Worm (Caenorhabditis elegans): ENCODE data around the gene C13A2.7.

Gene C13A2.7

ce11 chrV:7223941-7224340 lies 42.2 kb upstream of the C13A2.7 start, which contains the start of gene C13F10.1:
Gene C13F10.1 (plus strand): TSS chrV:7224078.
- TF ChIP-seq lin-26 (GFP tag; IDR thresholded peaks at IDR 0.05) (no peak), attf-5 (GFP tag; optimal IDR thresholded peaks at IDR 0.05) (no peak), C17E4.6 (GFP tag; IDR thresholded peaks at IDR 0.05) (no peak), B0261.1 (tag; optimal IDR thresholded peaks at IDR 0.05) (no peak), unc-130 (GFP tag; optimal IDR thresholded peaks at IDR 0.05) (no peak), C06A6.2 (GFP tag; conservative IDR thresholded peaks at IDR 0.05) (no peak), tlf-1 (GFP tag; optimal IDR thresholded peaks at IDR 0.05) (no peak), ztf-18 (tag; optimal IDR thresholded peaks at IDR 0.05) (no peak), ztf-26 (tag; optimal IDR thresholded peaks at IDR 0.05) (no peak), dox-1 (GFP tag; IDR thresholded peaks at IDR 0.05) (no peak), T26A5.8 (tag; optimal IDR thresholded peaks at IDR 0.05) (no peak), sea-2 (GFP tag; IDR thresholded peaks at IDR 0.05) (no peak), B0019.2 (GFP tag; conservative IDR thresholded peaks at IDR 0.05) (no peak), zfh-2 (GFP tag; conservative IDR thresholded peaks at IDR 0.05) (0 out of 2 replicates have a peak, but pooled peaks have one; percentile 15), Y95B8A.8 (GFP tag; IDR thresholded peaks at IDR 0.05) (no peak), cebp-1 (GFP tag; IDR thresholded peaks at IDR 0.05) (no peak), cebp-1 (tag; optimal IDR thresholded peaks at IDR 0.05) (peak; percentile 39), nhr-120 (GFP tag; IDR thresholded peaks at IDR 0.05) (no peak), rcor-1 (GFP tag; IDR thresholded peaks at IDR 0.05) (0 out of 2 replicates have a peak, but pooled peaks have one; percentile 17)

- no peak for TF ChIP-seq hmg-20 (GFP tag; IDR thresholded peaks at IDR 0.05)
- TF ChIP-seq lin-26 (GFP tag; IDR thresholded peaks at IDR 0.05): no peak
- TF ChIP-seq madf-8 (GFP tag; conservative IDR thresholded peaks at IDR 0.05): no peak
- TF ChIP-seq madf-6 (GFP tag; IDR thresholded peaks at IDR 0.05): no peak
- no peak for TF ChIP-seq Y67H2A.10 (GFP tag; conservative IDR thresholded peaks at IDR 0.05)
Measured at ce11 chrV:7224353-7224752, 41.8 kb upstream of the C13A2.7 start.

ce11 chrV:7224947-7225346 lies 41.2 kb upstream of the C13A2.7 start, which contains the start of gene fkb-3:
Gene fkb-3 (plus strand): TSS chrV:7225223.
- no peak for TF ChIP-seq snpc-1.3 (tag; optimal IDR thresholded peaks at IDR 0.05; ENCODE audit: insufficient read depth)
- no peak for TF ChIP-seq atf-7 (tag; optimal IDR thresholded peaks at IDR 0.05)
- no peak for TF ChIP-seq repo-1 (tag; optimal IDR thresholded peaks at IDR 0.05)
- TF ChIP-seq dpl-1 (GFP tag; optimal IDR thresholded peaks at IDR 0.05): no peak
- no peak for TF ChIP-seq dpff-1 (tag; optimal IDR thresholded peaks at IDR 0.05)

ce11 chrV:7225894-7226293 lies 40.2 kb upstream of the C13A2.7 start:
- TF ChIP-seq tbx-9 (tag; optimal IDR thresholded peaks at IDR 0.05; ENCODE audit: borderline replicate concordance) (no peak), Y56A3A.18 (GFP tag; IDR thresholded peaks at IDR 0.05) (0 out of 2 replicates have a peak, but pooled peaks have one; percentile 41), attf-6 (GFP tag; IDR thresholded peaks at IDR 0.05) (0 out of 2 replicates have a peak, but pooled peaks have one; percentile 23), ZK185.1 (tag; optimal IDR thresholded peaks at IDR 0.05; ENCODE audit: poor library complexity, severe bottlenecking) (peak; percentile 18)

ce11 chrV:7230847-7231246 lies 35.3 kb upstream of the C13A2.7 start, which contains the start of the genes gei-6 and krr-1:
Gene gei-6 (minus strand): TSS chrV:7230848.
Gene krr-1 (plus strand): TSS chrV:7231190.
- TF ChIP-seq attf-3 (GFP tag; conservative IDR thresholded peaks at IDR 0.05) (0 out of 2 replicates have a peak, but pooled peaks have one; percentile 37), F33H1.4 (GFP tag; IDR thresholded peaks at IDR 0.05) (no peak), lin-54 (GFP tag; optimal IDR thresholded peaks at IDR 0.05) (peak; percentile 14), mel-28 (tag; optimal IDR thresholded peaks at IDR 0.05; ENCODE audit: borderline replicate concordance) (no peak), lsl-1 (GFP tag; optimal IDR thresholded peaks at IDR 0.05) (no peak), cebp-2 (GFP tag; IDR thresholded peaks at IDR 0.05) (no peak), pbrm-1 (GFP tag; IDR thresholded peaks at IDR 0.05) (peak; percentile 15; the same call in 1 of the 2 replicates), zim-3 (tag; optimal IDR thresholded peaks at IDR 0.05) (no peak), atf-7 (tag; optimal IDR thresholded peaks at IDR 0.05) (no peak), fkh-3 (tag; optimal IDR thresholded peaks at IDR 0.05) (no peak), hmg-20 (GFP tag; IDR thresholded peaks at IDR 0.05) (no peak), lsy-27 (tag; optimal IDR thresholded peaks at IDR 0.05; ENCODE audit: borderline replicate concordance, insufficient read depth) (no peak), C17E4.6 (GFP tag; IDR thresholded peaks at IDR 0.05) (no peak), snpc-1.3 (tag; optimal IDR thresholded peaks at IDR 0.05; ENCODE audit: insufficient read depth) (peak; percentile 55), nhr-27 (tag; optimal IDR thresholded peaks at IDR 0.05) (no peak), tbx-9 (tag; optimal IDR thresholded peaks at IDR 0.05; ENCODE audit: borderline replicate concordance) (no peak)

All from whole organism, young adult.